Worm (Caenorhabditis elegans) whole organism, young adult: ENCODE data around the gene nhr-158.

Experiments
- F33H1.4 ChIP-seq: fragments of 200-800 bp; sonication (Bioruptor generic); IDR thresholded peaks from 2 replicates; pipeline ENCODE4 v1.3.6; 2022; ENCODE audit warnings: missing genetic modification reagents, missing genetic modification characterization, missing compliant biosample characterization
- F39B2.1 ChIP-seq: fragments of 200-800 bp; sonication (Bioruptor generic); IDR thresholded peaks from 2 replicates; pipeline ENCODE4 v1.3.6; 2022; ENCODE audit warnings: missing genetic modification reagents, missing genetic modification characterization, missing compliant biosample characterization
- F57C9.4 ChIP-seq: sonication (generic microtip); optimal IDR thresholded peaks from 2 replicates; lab custom pipeline; 2017; ENCODE audit warnings: mild to moderate bottlenecking, missing genetic modification characterization, missing compliant biosample characterization
- Y67H2A.10 ChIP-seq: fragments of 200-800 bp; sonication (Bioruptor generic); conservative IDR thresholded peaks from 2 replicates; pipeline ENCODE4 v1.3.6; 2022; ENCODE audit warnings: missing genetic modification reagents, missing genetic modification characterization, missing compliant biosample characterization
- ZK185.1 ChIP-seq: sonication (generic microtip); optimal IDR thresholded peaks from 2 replicates; lab custom pipeline; 2016; ENCODE audit warnings: mild to moderate bottlenecking, missing genetic modification characterization, missing compliant biosample characterization; ENCODE audit not compliant: poor library complexity, severe bottlenecking
- attf-3 ChIP-seq: fragments of 200-800 bp; sonication (Bioruptor generic); conservative IDR thresholded peaks from 2 replicates; pipeline ENCODE4 v1.3.6; 2022; ENCODE audit warnings: missing genetic modification reagents, missing genetic modification characterization, missing compliant biosample characterization
- attf-6 ChIP-seq: fragments of 200-800 bp; sonication (Bioruptor generic); IDR thresholded peaks from 2 replicates; pipeline ENCODE4 v1.3.6; 2022; ENCODE audit warnings: missing genetic modification reagents, missing genetic modification characterization, missing compliant biosample characterization
- bed-2 ChIP-seq: fragments of 200-800 bp; sonication (Bioruptor generic); IDR thresholded peaks from 2 replicates; pipeline ENCODE4 v1.3.6; 2022; ENCODE audit warnings: missing genetic modification reagents, missing genetic modification characterization, missing compliant biosample characterization
- cebp-2 ChIP-seq: fragments of 200-800 bp; sonication (Bioruptor generic); IDR thresholded peaks from 2 replicates; pipeline ENCODE4 v1.3.6; 2022; ENCODE audit warnings: missing genetic modification characterization, missing compliant biosample characterization
- ceh-27 ChIP-seq: fragments of 200-800 bp; sonication (Bioruptor generic); optimal IDR thresholded peaks from 2 replicates; lab custom pipeline; 2018; ENCODE audit warnings: mild to moderate bottlenecking, missing genetic modification characterization, moderate library complexity, missing compliant biosample characterization
- ceh-79 ChIP-seq: sonication (generic microtip); optimal IDR thresholded peaks from 2 replicates; lab custom pipeline; 2017; ENCODE audit warnings: mild to moderate bottlenecking, missing genetic modification characterization, missing compliant biosample characterization
- die-1 ChIP-seq: sonication (generic microtip); optimal IDR thresholded peaks from 2 replicates; lab custom pipeline; 2016; ENCODE audit warnings: missing genotype, mild to moderate bottlenecking, missing genetic modification characterization, missing compliant biosample characterization
- dox-1 ChIP-seq: fragments of 200-800 bp; sonication (Bioruptor generic); IDR thresholded peaks from 2 replicates; pipeline ENCODE4 v1.3.6; 2022; ENCODE audit warnings: missing genetic modification reagents, missing genetic modification characterization, missing compliant biosample characterization
- dpl-1 ChIP-seq: fragments of 150-350 bp; optimal IDR thresholded peaks from 2 replicates; lab custom pipeline; 2014; ENCODE audit warnings: missing biosample characterization, missing genetic modification reagents, missing genetic modification characterization
- egl-18 ChIP-seq: fragments of 200-800 bp; sonication (Bioruptor generic); IDR thresholded peaks from 2 replicates; pipeline ENCODE4 v1.3.6; 2022; ENCODE audit warnings: missing genetic modification reagents, missing genetic modification characterization, missing compliant biosample characterization
- egrh-3 ChIP-seq: fragments of 200-800 bp; sonication (Bioruptor generic); IDR thresholded peaks from 2 replicates; pipeline ENCODE4 v1.3.6; 2022; ENCODE audit warnings: missing genetic modification reagents, missing genetic modification characterization, missing compliant biosample characterization
- hmg-1.2 ChIP-seq: fragments of 200-800 bp; sonication (Bioruptor generic); IDR thresholded peaks from 2 replicates; pipeline ENCODE4 v1.3.6; 2022; ENCODE audit warnings: missing genetic modification reagents, missing genetic modification characterization, missing compliant biosample characterization
- hmg-20 ChIP-seq: fragments of 200-800 bp; sonication (Bioruptor generic); IDR thresholded peaks from 2 replicates; pipeline ENCODE4 v1.3.6; 2022; ENCODE audit warnings: missing genetic modification reagents, missing genetic modification characterization, missing compliant biosample characterization
- hrde-1 ChIP-seq: sonication (generic microtip); optimal IDR thresholded peaks from 2 replicates; lab custom pipeline; 2016; ENCODE audit warnings: missing genetic modification characterization, mild to moderate bottlenecking, missing compliant biosample characterization, moderate library complexity, missing genotype, missing genetic modification reagents, borderline replicate concordance
- lag-1 ChIP-seq: fragments of 200-800 bp; sonication (Bioruptor generic); IDR thresholded peaks from 2 replicates; pipeline ENCODE4 v1.3.6; 2022; ENCODE audit warnings: missing genetic modification reagents, missing genetic modification characterization, missing compliant biosample characterization
- lir-1 ChIP-seq: fragments of 200-800 bp; sonication (Bioruptor generic); conservative IDR thresholded peaks from 2 replicates; pipeline ENCODE4 v1.3.6; 2022; ENCODE audit warnings: missing genetic modification reagents, missing genetic modification characterization, missing compliant biosample characterization
- lsl-1 ChIP-seq: fragments of 200-800 bp; sonication (Bioruptor generic); optimal IDR thresholded peaks from 2 replicates; lab custom pipeline; 2018; ENCODE audit warnings: mild to moderate bottlenecking, missing genetic modification characterization, moderate library complexity, missing compliant biosample characterization
- madf-10 ChIP-seq: sonication (generic microtip); optimal IDR thresholded peaks from 2 replicates; lab custom pipeline; 2016; ENCODE audit warnings: mild to moderate bottlenecking, missing genetic modification characterization, missing compliant biosample characterization
- madf-8 ChIP-seq: fragments of 200-800 bp; sonication (Bioruptor generic); conservative IDR thresholded peaks from 2 replicates; pipeline ENCODE4 v1.3.6; 2022; ENCODE audit warnings: missing genetic modification reagents, missing genetic modification characterization, missing compliant biosample characterization
- nfya-1 ChIP-seq: sonication (generic microtip); optimal IDR thresholded peaks from 2 replicates; lab custom pipeline; 2017; ENCODE audit warnings: antibody characterized with exemption, missing compliant biosample characterization, missing genetic modification characterization, borderline replicate concordance; ENCODE audit not compliant: insufficient read depth
- nhr-27 ChIP-seq: fragments of 200-800 bp; sonication (Bioruptor generic); optimal IDR thresholded peaks from 2 replicates; lab custom pipeline; 2018; ENCODE audit warnings: mild to moderate bottlenecking, missing genetic modification characterization, moderate library complexity, missing compliant biosample characterization
- nhr-80 ChIP-seq: sonication (generic microtip); optimal IDR thresholded peaks from 2 replicates; lab custom pipeline; 2016; ENCODE audit warnings: missing genetic modification characterization, missing compliant biosample characterization
- nhr-90 ChIP-seq: sonication (generic microtip); optimal IDR thresholded peaks from 2 replicates; lab custom pipeline; 2016; ENCODE audit warnings: missing genotype, mild to moderate bottlenecking, missing genetic modification characterization, missing compliant biosample characterization
- pbrm-1 ChIP-seq: fragments of 200-800 bp; sonication (Bioruptor generic); IDR thresholded peaks from 2 replicates; pipeline ENCODE4 v1.3.6; 2022; ENCODE audit warnings: missing genetic modification reagents, missing genetic modification characterization, missing compliant biosample characterization
- sdz-38 ChIP-seq: sonication (generic microtip); optimal IDR thresholded peaks from 2 replicates; lab custom pipeline; 2016; ENCODE audit warnings: missing genotype, missing genetic modification characterization, missing compliant biosample characterization
- sea-2 ChIP-seq: fragments of 200-800 bp; sonication (Bioruptor generic); IDR thresholded peaks from 2 replicates; pipeline ENCODE4 v1.3.6; 2022; ENCODE audit warnings: missing genetic modification characterization, missing compliant biosample characterization
- snpc-3.4 ChIP-seq: sonication (generic microtip); optimal IDR thresholded peaks from 2 replicates; lab custom pipeline; 2017; ENCODE audit warnings: missing genetic modification characterization, mild to moderate bottlenecking, missing compliant biosample characterization, antibody characterized with exemption, moderate library complexity, missing genotype, missing genetic modification reagents
- tbx-9 ChIP-seq: sonication (generic microtip); optimal IDR thresholded peaks from 2 replicates; lab custom pipeline; 2016; ENCODE audit warnings: borderline replicate concordance, missing genetic modification characterization, inconsistent platforms, missing compliant biosample characterization
- unc-130 ChIP-seq: sonication (generic microtip); optimal IDR thresholded peaks from 2 replicates; lab custom pipeline; 2016; ENCODE audit warnings: missing genetic modification reagents, missing genetic modification characterization, missing compliant biosample characterization
- zfh-2 ChIP-seq: fragments of 200-800 bp; sonication (Bioruptor generic); conservative IDR thresholded peaks from 2 replicates; pipeline ENCODE4 v1.3.6; 2022; ENCODE audit warnings: missing genetic modification reagents, missing genetic modification characterization, missing compliant biosample characterization
- ztf-18 ChIP-seq: sonication (generic microtip); optimal IDR thresholded peaks from 2 replicates; lab custom pipeline; 2016; ENCODE audit warnings: missing genotype, mild to moderate bottlenecking, missing genetic modification characterization, missing compliant biosample characterization
- ztf-26 ChIP-seq: sonication (generic microtip); optimal IDR thresholded peaks from 2 replicates; lab custom pipeline; 2017; ENCODE audit warnings: missing genetic modification characterization, missing compliant biosample characterization
- ztf-28 ChIP-seq: fragments of 200-800 bp; sonication (Bioruptor generic); IDR thresholded peaks from 2 replicates; pipeline ENCODE4 v1.3.6; 2022; ENCODE audit warnings: missing genetic modification reagents, missing genetic modification characterization, missing compliant biosample characterization

Gene nhr-158

ce11 chrV:3851760-3852159, 22.2 kb downstream of the nhr-158 start:
- peak; percentile 64 for TF ChIP-seq nhr-80 (tag; lab: Kevin White, UChicago)
- no peak for TF ChIP-seq zfh-2
- TF ChIP-seq hmg-1.2 (GFP tag; lab: Robert Waterston, UW): no peak

ce11 chrV:3847268-3847667, 26.7 kb downstream of the nhr-158 start, which contains the start of gene nhr-185:
TSS of gene nhr-185 (minus strand) at chrV:3847368.
- TF ChIP-seq ztf-18 (tag; lab: Kevin White, UChicago): no peak
- TF ChIP-seq die-1 (tag; lab: Kevin White, UChicago): no peak
- no peak for TF ChIP-seq tbx-9 (tag; lab: Kevin White, UChicago)
- TF ChIP-seq lsl-1 (GFP tag; lab: Kevin White, UChicago): no peak
- no peak for TF ChIP-seq madf-10 (tag; lab: Kevin White, UChicago)
- TF ChIP-seq Y67H2A.10 (GFP tag; lab: Robert Waterston, UW): no peak
- no peak for TF ChIP-seq egrh-3 (GFP tag; lab: Robert Waterston, UW)
- no peak for TF ChIP-seq madf-8 (GFP tag; lab: Robert Waterston, UW)

ce11 chrV:3843926-3844325, 30.0 kb downstream of the nhr-158 start, which contains the start of gene ugt-32:
TSS of gene ugt-32 (minus strand) at chrV:3844007.
- TF ChIP-seq ceh-79 (tag; lab: Kevin White, UChicago): no peak
- no peak for TF ChIP-seq attf-6 (GFP tag; lab: Robert Waterston, UW)
- no peak for TF ChIP-seq dpl-1 (GFP tag; lab: Kevin White, UChicago)
- TF ChIP-seq ztf-26: no peak
- TF ChIP-seq attf-3: no peak
- TF ChIP-seq nhr-80 (tag; lab: Kevin White, UChicago): peak; percentile 22
- no peak for TF ChIP-seq sdz-38 (tag; lab: Kevin White, UChicago)
- TF ChIP-seq F39B2.1 (GFP tag; lab: Robert Waterston, UW): no peak
- no peak for TF ChIP-seq hrde-1

ce11 chrV:3841462-3841861, 32.5 kb downstream of the nhr-158 start:
- TF ChIP-seq unc-130: no peak
- TF ChIP-seq F33H1.4: no peak
- no peak for TF ChIP-seq die-1 (tag; lab: Kevin White, UChicago)
- TF ChIP-seq nhr-90 (tag; lab: Kevin White, UChicago): no peak
- no peak for TF ChIP-seq hrde-1
- no peak for TF ChIP-seq ZK185.1
- no peak for TF ChIP-seq lir-1
- TF ChIP-seq egl-18 (GFP tag; lab: Robert Waterston, UW): no peak
- 0 out of 2 replicates have a peak, but pooled peaks have one; percentile 1 for TF ChIP-seq dox-1 (GFP tag; lab: Robert Waterston, UW)
- TF ChIP-seq sea-2 (GFP tag; lab: Robert Waterston, UW): no peak
- peak; percentile 40 for TF ChIP-seq nhr-80 (tag; lab: Kevin White, UChicago)
- TF ChIP-seq ceh-27: no peak
- no peak for TF ChIP-seq lag-1 (GFP tag; lab: Robert Waterston, UW)

ce11 chrV:3832661-3833060, 41.3 kb downstream of the nhr-158 start:
- TF ChIP-seq bed-2 (GFP tag; lab: Robert Waterston, UW) (no peak), F57C9.4 (tag; lab: Kevin White, UChicago) (no peak), nhr-27 (tag; lab: Kevin White, UChicago) (no peak), hmg-20 (GFP tag; lab: Robert Waterston, UW) (no peak), nfya-1 (no peak), cebp-2 (GFP tag; lab: Robert Waterston, UW) (no peak), snpc-3.4 (tag; lab: Kevin White, UChicago) (no peak), nhr-90 (tag; lab: Kevin White, UChicago) (no peak), ztf-28 (GFP tag; lab: Robert Waterston, UW) (no peak), ceh-79 (tag; lab: Kevin White, UChicago) (no peak), pbrm-1 (no peak)
